Fruit fly (Drosophila melanogaster) whole organism, embryonic: ENCODE data around the gene pes.

Experiments
- Abd-B ChIP-seq: fragments of 200-800 bp; sonication (Bioruptor generic); optimal IDR thresholded peaks from 2 replicates; lab custom pipeline; 2018; ENCODE audit warnings: missing biosample characterization, mild to moderate bottlenecking, missing genetic modification characterization, moderate library complexity
- B-H1 ChIP-seq: fragments of 200-800 bp; sonication (Bioruptor generic); IDR thresholded peaks from 3 replicates; pipeline ENCODE4 v1.3.6; 2022; ENCODE audit warnings: missing biosample characterization, missing genetic modification characterization
- Bdp1 ChIP-seq: fragments of 200-800 bp; sonication (Bioruptor generic); optimal IDR thresholded peaks from 3 replicates; lab custom pipeline; 2016; ENCODE audit warnings: missing biosample characterization, missing genetic modification characterization
- CG11085 ChIP-seq: fragments of 200-800 bp; sonication (Bioruptor generic); IDR thresholded peaks from 2 replicates; pipeline ENCODE4 v1.3.6; 2022; ENCODE audit warnings: missing biosample characterization, missing genetic modification characterization
- CG11504 ChIP-seq: fragments of 200-800 bp; sonication (Bioruptor generic); optimal IDR thresholded peaks from 3 replicates; lab custom pipeline; 2019; ENCODE audit warnings: missing biosample characterization, mild to moderate bottlenecking, missing genetic modification characterization, moderate library complexity
- CG12155 ChIP-seq: fragments of 200-800 bp; sonication (Bioruptor generic); optimal IDR thresholded peaks from 3 replicates; lab custom pipeline; 2016; ENCODE audit warnings: missing biosample characterization, missing genetic modification characterization
- CG13624 ChIP-seq: fragments of 200-800 bp; sonication (Bioruptor generic); optimal IDR thresholded peaks from 2 replicates; lab custom pipeline; 2016; ENCODE audit warnings: missing biosample characterization, missing genetic modification characterization
- CG14050 ChIP-seq: fragments of 200-800 bp; sonication (Bioruptor generic); IDR thresholded peaks from 3 replicates; pipeline ENCODE4 v1.3.6; 2022; ENCODE audit warnings: missing biosample characterization, missing genetic modification characterization
- CG15269 ChIP-seq: fragments of 200-800 bp; sonication (Bioruptor generic); optimal IDR thresholded peaks from 2 replicates; lab custom pipeline; 2018; ENCODE audit warnings: missing biosample characterization, mild to moderate bottlenecking, missing genetic modification characterization, moderate library complexity
- CG15601 ChIP-seq: fragments of 200-800 bp; sonication (Bioruptor generic); optimal IDR thresholded peaks from 3 replicates; lab custom pipeline; 2019; ENCODE audit warnings: missing biosample characterization, mild to moderate bottlenecking, missing genetic modification characterization, moderate library complexity
- CG16863 ChIP-seq: fragments of 200-800 bp; sonication (Bioruptor generic); optimal IDR thresholded peaks from 3 replicates; lab custom pipeline; 2016; ENCODE audit warnings: missing biosample characterization, missing genetic modification characterization
- CG18011 ChIP-seq: fragments of 200-800 bp; sonication (Bioruptor generic); optimal IDR thresholded peaks from 2 replicates; lab custom pipeline; 2017; ENCODE audit warnings: missing biosample characterization, missing genetic modification characterization, mild to moderate bottlenecking, moderate library complexity, missing genotype
- CG34422 ChIP-seq: fragments of 200-800 bp; sonication (Bioruptor generic); IDR thresholded peaks from 3 replicates; pipeline ENCODE4 v1.3.6; 2022; ENCODE audit warnings: missing biosample characterization, missing genetic modification characterization
- CG3726 ChIP-seq: fragments of 200-800 bp; sonication (Bioruptor generic); IDR thresholded peaks from 3 replicates; pipeline ENCODE4, ENCODE4 v1.3.6; 2022; ENCODE audit warnings: missing biosample characterization, missing genetic modification characterization
- CG6813 ChIP-seq: fragments of 200-800 bp; sonication (Bioruptor generic); optimal IDR thresholded peaks from 2 replicates; lab custom pipeline; 2017; ENCODE audit warnings: missing biosample characterization, missing genetic modification characterization, mild to moderate bottlenecking, moderate library complexity, missing genetic modification reagents
- CG6854 ChIP-seq: fragments of 200-800 bp; sonication (Bioruptor generic); optimal IDR thresholded peaks from 3 replicates; lab custom pipeline; 2017; ENCODE audit warnings: missing biosample characterization, mild to moderate bottlenecking, missing genetic modification characterization
- CG7357 ChIP-seq: fragments of 200-800 bp; sonication (Bioruptor generic); IDR thresholded peaks from 3 replicates; pipeline ENCODE4 v1.3.6; 2022; ENCODE audit warnings: missing biosample characterization, missing genetic modification characterization
- CG8089 ChIP-seq: fragments of 200-800 bp; sonication (Bioruptor generic); optimal IDR thresholded peaks from 3 replicates; lab custom pipeline; 2016; ENCODE audit warnings: missing biosample characterization, missing genetic modification characterization
- D19B ChIP-seq: fragments of 200-800 bp; sonication (Bioruptor generic); optimal IDR thresholded peaks from 2 replicates; lab custom pipeline; 2017; ENCODE audit warnings: missing biosample characterization, mild to moderate bottlenecking, missing genetic modification characterization
- Drgx ChIP-seq: fragments of 200-800 bp; sonication (Bioruptor generic); IDR thresholded peaks from 2 replicates; pipeline ENCODE4 v1.3.6; 2022; ENCODE audit warnings: missing biosample characterization, missing genetic modification characterization
- Eip74EF ChIP-seq, 2 experiments: fragments of 200-800 bp in 1 of 2; fragments of >200 bp in 1 of 2; sonication (Bioruptor generic) in 1 of 2; optimal IDR thresholded peaks; 2 replicates each; lab custom pipeline; 2017 to 2019; ENCODE audit warnings: missing biosample characterization in 2 of 2, missing genetic modification characterization in 2 of 2, mild to moderate bottlenecking in 1 of 2, moderate library complexity in 1 of 2
- H2.0 ChIP-seq: fragments of 200-800 bp; sonication (Bioruptor generic); IDR thresholded peaks from 2 replicates; pipeline ENCODE4 v1.3.6; 2022; ENCODE audit warnings: missing biosample characterization, missing genetic modification characterization
- Hr78 ChIP-seq, 2 experiments: fragments of 200-800 bp in 1 of 2; fragments of >200 bp in 1 of 2; sonication (Bioruptor generic) in 1 of 2; optimal IDR thresholded peaks; 2 replicates each; lab custom pipeline; 2017 to 2019; ENCODE audit warnings: missing biosample characterization in 2 of 2, missing genetic modification characterization in 2 of 2, mild to moderate bottlenecking in 1 of 2, moderate library complexity in 1 of 2
- Kr ChIP-seq: fragments of 200-800 bp; sonication (Bioruptor generic); optimal IDR thresholded peaks from 2 replicates; lab custom pipeline; 2017; ENCODE audit warnings: missing biosample characterization, mild to moderate bottlenecking, missing genetic modification characterization
- Pdp1 ChIP-seq, 2 experiments: fragments of 200-800 bp; sonication (Bioruptor generic); optimal IDR thresholded peaks; 3 replicates each; lab custom pipeline; 2016; ENCODE audit warnings: missing biosample characterization in 2 of 2, missing genetic modification characterization in 2 of 2, mild to moderate bottlenecking in 1 of 2, moderate library complexity in 1 of 2
- Taf1 ChIP-seq: fragments of 200-800 bp; sonication (Bioruptor generic); IDR thresholded peaks from 2 replicates; pipeline ENCODE4 v1.3.6; 2022; ENCODE audit warnings: missing biosample characterization, missing genetic modification characterization
- Usf ChIP-seq: fragments of 200-800 bp; sonication (Bioruptor generic); optimal IDR thresholded peaks from 2 replicates; lab custom pipeline; 2017; ENCODE audit warnings: missing genotype, missing biosample characterization, missing genetic modification characterization
- az2 ChIP-seq: fragments of 200-800 bp; sonication (Bioruptor generic); optimal IDR thresholded peaks from 3 replicates; lab custom pipeline; 2016; ENCODE audit warnings: missing biosample characterization, missing genetic modification characterization
- bbx ChIP-seq: fragments of 200-800 bp; sonication (Bioruptor generic); IDR thresholded peaks from 2 replicates; pipeline ENCODE4 v1.3.6; 2022; ENCODE audit warnings: missing biosample characterization, missing genetic modification characterization; ENCODE audit not compliant: partially characterized antibody
- bcd ChIP-seq: fragments of 200-800 bp; sonication (Bioruptor generic); optimal IDR thresholded peaks from 2 replicates; lab custom pipeline; 2017; ENCODE audit warnings: missing biosample characterization, mild to moderate bottlenecking, missing genetic modification characterization
- bsh ChIP-seq, 2 experiments: fragments of 200-800 bp; sonication (Bioruptor generic); optimal IDR thresholded peaks; 2 replicates each; lab custom pipeline; 2017 to 2018; ENCODE audit warnings: mild to moderate bottlenecking in 2 of 2, missing biosample characterization in 2 of 2, missing genetic modification characterization in 2 of 2, moderate library complexity in 1 of 2
- cas ChIP-seq: fragments of 200-800 bp; sonication (Bioruptor generic); IDR thresholded peaks from 2 replicates; pipeline ENCODE4 v1.3.6; 2022; ENCODE audit warnings: missing biosample characterization, missing genetic modification characterization
- ewg ChIP-seq: fragments of 200-800 bp; sonication (Bioruptor generic); optimal IDR thresholded peaks from 3 replicates; lab custom pipeline; 2017; ENCODE audit warnings: mild to moderate bottlenecking, missing biosample characterization, missing genetic modification reagents, missing genetic modification characterization
- fd3F ChIP-seq: fragments of 200-800 bp; sonication (Bioruptor generic); optimal IDR thresholded peaks from 2 replicates; lab custom pipeline; 2018; ENCODE audit warnings: missing biosample characterization, mild to moderate bottlenecking, missing genetic modification characterization, moderate library complexity
- grn ChIP-seq: fragments of 200-800 bp; sonication (Bioruptor generic); optimal IDR thresholded peaks from 3 replicates; lab custom pipeline; 2017; ENCODE audit warnings: missing biosample characterization, missing genetic modification characterization
- lov ChIP-seq, 2 experiments: fragments of 200-800 bp in 1 of 2; fragments of >200 bp in 1 of 2; sonication (Bioruptor generic) in 1 of 2; IDR thresholded peaks in 1 of 2; optimal IDR thresholded peaks in 1 of 2; 2 replicates in 1 of 2; 3 replicates in 1 of 2; pipeline versions ENCODE4 v1.3.6 to Lab custom; 2017 to 2022; ENCODE audit warnings: missing biosample characterization in 1 of 2, missing genetic modification characterization in 1 of 2
- nerfin-1 ChIP-seq: fragments of 200-800 bp; sonication (Bioruptor generic); optimal IDR thresholded peaks from 3 replicates; lab custom pipeline; 2019; ENCODE audit warnings: missing biosample characterization, mild to moderate bottlenecking, missing genetic modification characterization, moderate library complexity
- otp ChIP-seq: fragments of 200-800 bp; sonication (Bioruptor generic); IDR thresholded peaks from 3 replicates; pipeline ENCODE4, ENCODE4 v1.3.6; 2022; ENCODE audit warnings: missing biosample characterization, missing genetic modification characterization
- sc ChIP-seq, 3 experiments: fragments of >200 bp in 2 of 3; fragments of 200-800 bp in 1 of 3; sonication (Bioruptor generic) in 1 of 3; optimal IDR thresholded peaks; 2 replicates in 2 of 3; 3 replicates in 1 of 3; lab custom pipeline; 2017; ENCODE audit warnings: mild to moderate bottlenecking in 1 of 3, missing biosample characterization in 1 of 3, missing genetic modification characterization in 1 of 3, missing genetic modification reagents in 1 of 3
- sima ChIP-seq: fragments of 200-800 bp; sonication (Bioruptor generic); optimal IDR thresholded peaks from 2 replicates; lab custom pipeline; 2016; ENCODE audit warnings: missing biosample characterization, missing genetic modification characterization
- slp2 ChIP-seq: fragments of 200-800 bp; sonication (Bioruptor generic); optimal IDR thresholded peaks from 2 replicates; lab custom pipeline; 2016; ENCODE audit warnings: missing biosample characterization, missing genetic modification characterization
- sna ChIP-seq: fragments of 200-800 bp; sonication (Bioruptor generic); IDR thresholded peaks from 2 replicates; pipeline ENCODE4 v1.3.6; 2022; ENCODE audit warnings: missing biosample characterization, missing genetic modification characterization; ENCODE audit not compliant: partially characterized antibody
- sob ChIP-seq: fragments of 200-800 bp; sonication (Bioruptor generic); IDR thresholded peaks from 2 replicates; pipeline ENCODE4 v1.3.6; 2022; ENCODE audit warnings: missing biosample characterization, missing genetic modification characterization
- stc ChIP-seq: fragments of 200-800 bp; sonication (Bioruptor generic); IDR thresholded peaks from 2 replicates; pipeline ENCODE4 v1.3.6; 2022; ENCODE audit warnings: missing biosample characterization, missing genetic modification characterization
- tio ChIP-seq: fragments of 200-800 bp; sonication (Bioruptor generic); optimal IDR thresholded peaks from 2 replicates; lab custom pipeline; 2017; ENCODE audit warnings: missing biosample characterization, missing genetic modification characterization, inconsistent platforms
- trh ChIP-seq: fragments of 200-800 bp; sonication (Bioruptor generic); optimal IDR thresholded peaks from 2 replicates; lab custom pipeline; 2016; ENCODE audit warnings: missing biosample characterization, missing genetic modification characterization
- yki ChIP-seq: fragments of >200 bp; optimal IDR thresholded peaks from 3 replicates; lab custom pipeline; 2018
- zen2 ChIP-seq: fragments of 200-800 bp; sonication (Bioruptor generic); IDR thresholded peaks from 3 replicates; pipeline ENCODE4 v1.3.6; 2022; ENCODE audit warnings: missing biosample characterization, missing genetic modification characterization; ENCODE audit not compliant: partially characterized antibody

The pes gene

dm6 chr2L:7965808-7966460 lies 28.1 kb downstream of the pes start (continued):
- TF ChIP-seq H2.0 (GFP tag; lab: Robert Waterston, UW) (no peak), bbx (no peak), az2 (GFP tag; lab: Kevin White, UChicago) (peak; percentile 25), slp2 (GFP tag; lab: Kevin White, UChicago) (no peak), D19B (GFP tag; lab: Kevin White, UChicago) (no peak), CG15601 (tag; lab: Kevin White, UChicago) (peak; percentile 31), Abd-B (GFP tag; lab: Kevin White, UChicago) (peak; percentile 26), CG3726 (GFP tag; lab: Robert Waterston, UW) (no peak), Kr (GFP tag; lab: Kevin White, UChicago) (no peak), Eip74EF (GFP tag; optimal IDR thresholded peaks at IDR 0.05; lab: Kevin White, UChicago) (peak in 1 of 2 experiments; percentile 67), CG11504 (peak; percentile 73), B-H1 (GFP tag; lab: Robert Waterston, UW) (peak; percentile 14; the same call in 1 of the 3 replicates), Drgx (no peak), CG7357 (GFP tag; lab: Robert Waterston, UW) (no peak), CG12155 (GFP tag; lab: Kevin White, UChicago) (no peak), CG34422 (GFP tag; lab: Robert Waterston, UW) (no peak), CG13624 (GFP tag; lab: Kevin White, UChicago) (no peak), fd3F (no peak), CG6854 (GFP tag; lab: Kevin White, UChicago) (no peak), Taf1 (no peak), zen2 (GFP tag; lab: Robert Waterston, UW) (no peak), sc (optimal IDR thresholded peaks at IDR 0.05; lab: Kevin White, UChicago) (no peak), sc (GFP tag; optimal IDR thresholded peaks at IDR 0.05; lab: Kevin White, UChicago) (no peak), nerfin-1 (peak; percentile 17), Usf (GFP tag; lab: Kevin White, UChicago) (no peak), otp (GFP tag; lab: Robert Waterston, UW) (no peak), Pdp1 (GFP tag; optimal IDR thresholded peaks at IDR 0.05; lab: Kevin White, UChicago) (peak in 1 of 2 experiments; percentile 7), sna (GFP tag; lab: Robert Waterston, UW) (no peak), yki (lab: Kevin White, UChicago) (no peak), CG18011 (GFP tag; lab: Kevin White, UChicago) (no peak), bsh (GFP tag; optimal IDR thresholded peaks at IDR 0.05; lab: Kevin White, UChicago) (peak in 1 of 2 experiments; percentile 39), grn (GFP tag; lab: Kevin White, UChicago) (no peak), CG15269 (tag; lab: Kevin White, UChicago) (no peak), CG8089 (GFP tag; lab: Kevin White, UChicago) (no peak), CG6813 (GFP tag; lab: Kevin White, UChicago) (no peak), Hr78 (GFP tag; optimal IDR thresholded peaks at IDR 0.05; lab: Kevin White, UChicago) (peak in 1 of 2 experiments; percentile 54), Bdp1 (no peak), CG16863 (no peak), lov (optimal IDR thresholded peaks at IDR 0.05; lab: Kevin White, UChicago) (no peak), lov (GFP tag; IDR thresholded peaks at IDR 0.05; lab: Robert Waterston, UW) (no peak), tio (GFP tag; lab: Kevin White, UChicago) (peak; percentile 12), trh (GFP tag; lab: Kevin White, UChicago) (no peak), stc (GFP tag; lab: Robert Waterston, UW) (no peak), bcd (GFP tag; lab: Kevin White, UChicago) (peak; percentile 31), CG11085 (GFP tag; lab: Robert Waterston, UW) (no peak), sima (GFP tag; lab: Kevin White, UChicago) (no peak), sob (GFP tag; lab: Robert Waterston, UW) (no peak), CG14050 (no peak), ewg (no peak), cas (GFP tag; lab: Robert Waterston, UW) (no peak)
